Worm (Caenorhabditis elegans): ENCODE results near the gene mrpl-20.

DNA sequence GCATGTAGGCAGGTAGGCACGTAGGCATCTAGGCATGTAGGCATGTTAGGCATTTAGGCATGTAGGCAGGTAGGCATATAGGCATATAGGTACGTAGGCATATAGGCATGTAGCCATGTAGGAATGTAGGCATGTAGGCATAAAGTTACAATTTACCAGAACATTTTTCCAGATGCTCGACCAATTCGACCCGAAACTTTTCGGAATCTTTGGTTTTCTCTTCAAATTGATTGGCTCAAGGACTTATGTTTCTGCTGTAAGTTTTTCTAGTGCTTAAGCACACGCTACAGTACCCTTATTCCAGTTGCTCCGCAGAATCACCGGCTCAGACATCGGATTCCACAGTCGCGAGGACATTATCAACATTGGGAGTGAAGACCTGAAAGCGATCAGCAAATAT lies 27.9 kb upstream of the mrpl-20 start:
- TF ChIP-seq aly-2 (tag; optimal IDR thresholded peaks at IDR 0.05) (no peak), snpc-4 (tag; optimal IDR thresholded peaks at IDR 0.05) (no peak), nhr-12 (tag; optimal IDR thresholded peaks at IDR 0.05) (no peak), unc-62 (GFP tag; optimal IDR thresholded peaks at IDR 0.05) (no peak), blmp-1 (tag; optimal IDR thresholded peaks at IDR 0.05; ENCODE audit: insufficient read depth) (no peak)

Data from whole organism, L2 larva.